Worm (Caenorhabditis elegans) whole organism, early embryonic: Measurements from ENCODE around the gene mes-4.

Experiments used
- B0310.2 ChIP-seq: sonication (generic microtip); optimal IDR thresholded peaks from 2 replicates; lab custom pipeline; 2016; ENCODE audit warnings: mild to moderate bottlenecking, missing genetic modification characterization, missing compliant biosample characterization
- ama-1 ChIP-seq: fragments of 150-350 bp; optimal IDR thresholded peaks from 2 replicates; lab custom pipeline; 2014
- ceh-36 ChIP-seq: sonication (generic microtip); optimal IDR thresholded peaks from 2 replicates; lab custom pipeline; 2016; ENCODE audit warnings: missing genetic modification characterization, inconsistent platforms, missing compliant biosample characterization
- ets-7 ChIP-seq: sonication (generic microtip); optimal IDR thresholded peaks from 2 replicates; lab custom pipeline; 2016; ENCODE audit warnings: missing genotype, missing genetic modification characterization, missing compliant biosample characterization
- hmbx-1 ChIP-seq: sonication (generic microtip); optimal IDR thresholded peaks from 2 replicates; lab custom pipeline; 2016; ENCODE audit warnings: mild to moderate bottlenecking, missing genetic modification characterization, missing compliant biosample characterization
- hmg-4 ChIP-seq: fragments of 200-800 bp; sonication (Bioruptor generic); optimal IDR thresholded peaks from 2 replicates; lab custom pipeline; 2018; ENCODE audit warnings: mild to moderate bottlenecking, missing genetic modification characterization, missing compliant biosample characterization
- hnd-1 ChIP-seq: sonication (generic microtip); optimal IDR thresholded peaks from 2 replicates; lab custom pipeline; 2016; ENCODE audit warnings: missing genetic modification characterization, missing compliant biosample characterization
- sea-1 ChIP-seq: fragments of 200-800 bp; sonication (Bioruptor generic); conservative IDR thresholded peaks from 2 replicates; pipeline ENCODE4 v1.3.6; 2022; ENCODE audit warnings: missing genetic modification characterization, missing compliant biosample characterization
- tbx-37 ChIP-seq: fragments of 200-800 bp; sonication (Bioruptor generic); conservative IDR thresholded peaks from 2 replicates; pipeline ENCODE4 v1.3.6; 2022; ENCODE audit warnings: missing genetic modification reagents, missing genetic modification characterization, missing compliant biosample characterization
- tra-4 ChIP-seq: sonication (generic microtip); optimal IDR thresholded peaks from 2 replicates; lab custom pipeline; 2017; ENCODE audit warnings: missing genetic modification characterization, missing compliant biosample characterization

- peak; percentile 72 for TF ChIP-seq hmg-4
- no peak for TF ChIP-seq ama-1 (lab: Kevin White, UChicago)
- TF ChIP-seq B0310.2 (tag; lab: Kevin White, UChicago): peak; percentile 13
- no peak for TF ChIP-seq ets-7 (tag; lab: Kevin White, UChicago)
- no peak for TF ChIP-seq tbx-37 (GFP tag; lab: Robert Waterston, UW)
- 0 out of 2 replicates have a peak, but pooled peaks have one; percentile 17 for TF ChIP-seq sea-1 (GFP tag; lab: Robert Waterston, UW)
- TF ChIP-seq hnd-1 (tag; lab: Kevin White, UChicago): no peak
- no peak for TF ChIP-seq ceh-36 (tag; lab: Kevin White, UChicago)
- no peak for TF ChIP-seq hmbx-1
- no peak for TF ChIP-seq tra-4
Observed at ce11 chrV:13393333-13393803, 44.0 kb downstream of the mes-4 start.
